Worm (Caenorhabditis elegans) whole organism, L2 larva: ENCODE data around the gene ntl-9.

ENCODE experiments used
- ama-1 ChIP-seq: fragments of 150-350 bp; optimal IDR thresholded peaks from 2 replicates; lab custom pipeline; 2018; ENCODE audit warnings: inconsistent platforms
- blmp-1 ChIP-seq: sonication (generic microtip); optimal IDR thresholded peaks from 2 replicates; lab custom pipeline; 2017; ENCODE audit warnings: missing genetic modification characterization, mild to moderate bottlenecking, missing compliant biosample characterization, antibody characterized with exemption, moderate library complexity; ENCODE audit not compliant: insufficient read depth
- ceh-16 ChIP-seq: fragments of 150-350 bp; optimal IDR thresholded peaks from 2 replicates; lab custom pipeline; 2014; ENCODE audit warnings: missing biosample characterization, missing genetic modification characterization
- lin-13 ChIP-seq: fragments of 150-350 bp; optimal IDR thresholded peaks from 2 replicates; lab custom pipeline; 2014; ENCODE audit warnings: missing biosample characterization, missing genetic modification reagents, missing genetic modification characterization
- mab-5 ChIP-seq: fragments of 150-350 bp; optimal IDR thresholded peaks from 2 replicates; lab custom pipeline; 2014; ENCODE audit warnings: missing biosample characterization, missing genetic modification characterization
- nhr-12 ChIP-seq: fragments of 150-350 bp; optimal IDR thresholded peaks from 2 replicates; lab custom pipeline; 2014; ENCODE audit warnings: missing biosample characterization, missing genetic modification characterization

ce11 chrIII:4909938-4910337 is 34.4 kb upstream of the ntl-9 start, which contains the start of gene F26F4.12:
- TF ChIP-seq lin-13 (GFP tag; lab: Kevin White, UChicago), result no peak
- TF ChIP-seq ama-1 (lab: Kevin White, UChicago), result no peak
- TF ChIP-seq blmp-1 (tag; lab: Kevin White, UChicago), result no peak
- no peak for TF ChIP-seq nhr-12 (tag; lab: Kevin White, UChicago)
- TF ChIP-seq ceh-16, result no peak
- no peak for TF ChIP-seq mab-5 (tag; lab: Kevin White, UChicago)
